Worm (Caenorhabditis elegans) whole organism, L3 larva: Measurements from ENCODE around the gene F20D1.22.

Source experiments
- ama-1 ChIP-seq: fragments of 150-350 bp; optimal IDR thresholded peaks from 2 replicates; lab custom pipeline; 2018
- elt-2 ChIP-seq: sonication (generic microtip); optimal IDR thresholded peaks from 2 replicates; lab custom pipeline; 2016; ENCODE audit warnings: missing genetic modification reagents, mild to moderate bottlenecking, missing genetic modification characterization, missing compliant biosample characterization
- lin-15B ChIP-seq: fragments of 150-350 bp; optimal IDR thresholded peaks from 2 replicates; lab custom pipeline; 2014; ENCODE audit warnings: missing biosample characterization, missing genetic modification characterization
- lin-39 ChIP-seq: fragments of 150-350 bp; optimal IDR thresholded peaks from 2 replicates; lab custom pipeline; 2018; ENCODE audit warnings: missing biosample characterization, missing genetic modification reagents, missing genetic modification characterization
- nfya-1 ChIP-seq: sonication (generic microtip); optimal IDR thresholded peaks from 2 replicates; lab custom pipeline; 2017; ENCODE audit warnings: missing genetic modification characterization, mild to moderate bottlenecking, missing compliant biosample characterization, antibody characterized with exemption, moderate library complexity; ENCODE audit not compliant: insufficient read depth
- nhr-77 ChIP-seq: fragments of 150-350 bp; optimal IDR thresholded peaks from 2 replicates; lab custom pipeline; 2014; ENCODE audit warnings: missing biosample characterization, missing genetic modification characterization
- ztf-11 ChIP-seq: fragments of 150-350 bp; optimal IDR thresholded peaks from 2 replicates; lab custom pipeline; 2014; ENCODE audit warnings: missing biosample characterization, missing genetic modification characterization

DNA sequence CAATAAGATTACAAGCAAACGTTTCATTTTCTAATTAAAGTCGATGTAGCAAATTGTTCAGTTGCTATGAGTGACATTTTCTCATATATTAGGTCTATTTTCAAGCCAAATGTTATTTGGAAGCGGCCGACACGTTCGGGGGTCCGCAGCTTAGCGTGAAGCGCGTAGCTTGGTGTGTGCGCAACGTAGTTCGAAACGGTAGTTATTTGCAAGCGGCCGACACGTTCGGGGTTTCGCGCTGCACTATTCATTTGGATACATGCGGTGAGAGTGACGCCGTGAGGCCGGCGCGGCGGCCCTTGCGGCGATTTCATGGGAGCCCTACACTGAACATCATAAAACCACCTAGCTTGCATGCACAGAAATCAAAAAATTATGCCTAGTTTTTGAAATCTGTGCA, 21.5 kb downstream of the F20D1.22 start:
- TF ChIP-seq ztf-11 (tag; lab: Kevin White, UChicago) = no peak
- no peak for TF ChIP-seq elt-2
- TF ChIP-seq ama-1 (lab: Kevin White, UChicago) = no peak
- no peak for TF ChIP-seq nhr-77
- TF ChIP-seq lin-39 = no peak
- no peak for TF ChIP-seq nfya-1 (tag; lab: Kevin White, UChicago)
- no peak for TF ChIP-seq lin-15B (tag; lab: Kevin White, UChicago)
